Fruit fly (Drosophila melanogaster) whole organism, prepupa: ENCODE results near the gene xit.
A peak's percentile ranks its signal among the peaks of the same experiment; 100 is the strongest.

Experiments
- CG11762 ChIP-seq: fragments of 200-800 bp; sonication (Bioruptor generic); optimal IDR thresholded peaks from 3 replicates; lab custom pipeline; 2016; ENCODE audit warnings: missing biosample characterization, missing genetic modification characterization; ENCODE audit not compliant: insufficient read depth
- CG31627 ChIP-seq: fragments of 200-800 bp; sonication (Bioruptor generic); optimal IDR thresholded peaks from 3 replicates; lab custom pipeline; 2016; ENCODE audit warnings: missing biosample characterization, missing genetic modification characterization
- CG32006 ChIP-seq: fragments of 200-800 bp; sonication (Bioruptor generic); optimal IDR thresholded peaks from 3 replicates; lab custom pipeline; 2017; ENCODE audit warnings: missing biosample characterization, mild to moderate bottlenecking, missing genetic modification characterization
- Eip93F ChIP-seq: fragments of 200-800 bp; sonication (Bioruptor generic); optimal IDR thresholded peaks from 2 replicates; lab custom pipeline; 2016; ENCODE audit warnings: missing biosample characterization, mild to moderate bottlenecking, missing genetic modification characterization
- Met ChIP-seq: fragments of 200-800 bp; sonication (Bioruptor generic); optimal IDR thresholded peaks from 3 replicates; lab custom pipeline; 2016; ENCODE audit warnings: missing biosample characterization, missing genetic modification characterization
- spab ChIP-seq: fragments of 200-800 bp; sonication (Bioruptor generic); optimal IDR thresholded peaks from 2 replicates; lab custom pipeline; 2017; ENCODE audit warnings: missing biosample characterization, mild to moderate bottlenecking, missing genetic modification characterization, missing genetic modification reagents
- ss ChIP-seq, 2 experiments: fragments of 200-800 bp; sonication (Bioruptor generic); optimal IDR thresholded peaks; 2 replicates in 1 of 2; 3 replicates in 1 of 2; lab custom pipeline; 2017 to 2018; ENCODE audit warnings: mild to moderate bottlenecking in 2 of 2, missing biosample characterization in 2 of 2, missing genetic modification characterization in 2 of 2, moderate library complexity in 1 of 2

- TF ChIP-seq ss (GFP tag; optimal IDR thresholded peaks at IDR 0.05; lab: Kevin White, UChicago) (no peak), CG31627 (GFP tag; lab: Kevin White, UChicago) (peak; percentile 23), CG11762 (GFP tag; lab: Kevin White, UChicago) (peak; percentile 67), Met (GFP tag; lab: Kevin White, UChicago) (peak; percentile 82), spab (peak; percentile 74), CG32006 (peak; percentile 41), Eip93F (GFP tag; lab: Kevin White, UChicago) (no peak)
These were observed 39.1 kb downstream of the xit start for dm6 chrX:6859756-6860412.
